Fruit fly (Drosophila melanogaster) whole organism, pupa: ENCODE results near the gene Atx-1.

Source experiments
- CG10348 ChIP-seq: fragments of 200-800 bp; sonication (Bioruptor generic); IDR thresholded peaks from 2 replicates; pipeline ENCODE4 v1.3.6; 2022; ENCODE audit warnings: missing biosample characterization, missing genetic modification characterization
- CG12605 ChIP-seq: fragments of 200-800 bp; sonication (Bioruptor generic); IDR thresholded peaks from 2 replicates; pipeline ENCODE4 v1.3.6; 2022; ENCODE audit warnings: missing biosample characterization, missing genetic modification characterization
- CG13204 ChIP-seq: fragments of 200-800 bp; sonication (Bioruptor generic); optimal IDR thresholded peaks from 2 replicates; lab custom pipeline; 2018; ENCODE audit warnings: missing biosample characterization, mild to moderate bottlenecking, missing genetic modification characterization, moderate library complexity
- CG14655 ChIP-seq: fragments of 200-800 bp; sonication (Bioruptor generic); optimal IDR thresholded peaks from 3 replicates; lab custom pipeline; 2017; ENCODE audit warnings: mild to moderate bottlenecking, missing biosample characterization, missing genetic modification reagents, missing genetic modification characterization
- CG15710 ChIP-seq: fragments of 200-800 bp; sonication (Bioruptor generic); optimal IDR thresholded peaks from 2 replicates; lab custom pipeline; 2018; ENCODE audit warnings: missing biosample characterization, mild to moderate bottlenecking, missing genetic modification characterization, moderate library complexity
- CG17806 ChIP-seq: fragments of 200-800 bp; sonication (Bioruptor generic); optimal IDR thresholded peaks from 2 replicates; lab custom pipeline; 2018; ENCODE audit warnings: missing biosample characterization, mild to moderate bottlenecking, missing genetic modification characterization, moderate library complexity
- CG32121 ChIP-seq: fragments of 200-800 bp; sonication (Bioruptor generic); IDR thresholded peaks from 2 replicates; pipeline ENCODE4 v1.3.6; 2022; ENCODE audit warnings: missing biosample characterization, missing genetic modification characterization
- CG34367 ChIP-seq: fragments of 200-800 bp; sonication (Bioruptor generic); optimal IDR thresholded peaks from 2 replicates; lab custom pipeline; 2018; ENCODE audit warnings: missing biosample characterization, mild to moderate bottlenecking, missing genetic modification characterization
- CG4496 ChIP-seq: fragments of 200-800 bp; sonication (Bioruptor generic); IDR thresholded peaks from 3 replicates; pipeline ENCODE4 v1.3.6; 2022; ENCODE audit warnings: missing biosample characterization, missing genetic modification characterization
- CG8159 ChIP-seq: fragments of 200-800 bp; sonication (Bioruptor generic); optimal IDR thresholded peaks from 3 replicates; lab custom pipeline; 2018; ENCODE audit warnings: missing biosample characterization, mild to moderate bottlenecking, missing genetic modification characterization, moderate library complexity
- CG8301 ChIP-seq: fragments of 200-800 bp; sonication (Bioruptor generic); optimal IDR thresholded peaks from 2 replicates; lab custom pipeline; 2018; ENCODE audit warnings: missing biosample characterization, mild to moderate bottlenecking, missing genetic modification characterization
- CG9948 ChIP-seq: fragments of 200-800 bp; sonication (Bioruptor generic); optimal IDR thresholded peaks from 2 replicates; lab custom pipeline; 2018; ENCODE audit warnings: missing biosample characterization, mild to moderate bottlenecking, missing genetic modification characterization, moderate library complexity
- D1 ChIP-seq: fragments of 200-800 bp; sonication (Bioruptor generic); optimal IDR thresholded peaks from 2 replicates; lab custom pipeline; 2018; ENCODE audit warnings: missing biosample characterization, mild to moderate bottlenecking, missing genetic modification characterization, moderate library complexity
- EcR ChIP-seq: fragments of 200-800 bp; sonication (Bioruptor generic); optimal IDR thresholded peaks from 3 replicates; lab custom pipeline; 2019; ENCODE audit warnings: missing biosample characterization, missing genetic modification characterization, mild to moderate bottlenecking, moderate library complexity, missing genetic modification reagents
- Ets98B ChIP-seq: fragments of 200-800 bp; sonication (Bioruptor generic); IDR thresholded peaks from 2 replicates; pipeline ENCODE4 v1.3.6; 2022; ENCODE audit warnings: missing biosample characterization, missing genetic modification characterization
- Pif1A ChIP-seq: fragments of 200-800 bp; sonication (Bioruptor generic); optimal IDR thresholded peaks from 3 replicates; lab custom pipeline; 2016; ENCODE audit warnings: missing biosample characterization, missing genetic modification characterization
- Pif1B ChIP-seq: fragments of 200-800 bp; sonication (Bioruptor generic); optimal IDR thresholded peaks from 3 replicates; lab custom pipeline; 2016; ENCODE audit warnings: missing biosample characterization, missing genetic modification characterization
- Snoo ChIP-seq: fragments of 200-800 bp; sonication (Bioruptor generic); optimal IDR thresholded peaks from 3 replicates; lab custom pipeline; 2017; ENCODE audit warnings: missing biosample characterization, mild to moderate bottlenecking, missing genetic modification characterization, inconsistent platforms
- fd96Ca ChIP-seq: fragments of 200-800 bp; sonication (Bioruptor generic); IDR thresholded peaks from 3 replicates; pipeline ENCODE4 v1.3.6; 2022; ENCODE audit warnings: missing biosample characterization, missing genetic modification characterization
- gl ChIP-seq: fragments of 200-800 bp; sonication (Bioruptor generic); optimal IDR thresholded peaks from 2 replicates; lab custom pipeline; 2018; ENCODE audit warnings: missing biosample characterization, mild to moderate bottlenecking, missing genetic modification characterization
- rn ChIP-seq: fragments of 200-800 bp; sonication (Bioruptor generic); IDR thresholded peaks from 2 replicates; pipeline ENCODE4 v1.3.6; 2022; ENCODE audit warnings: missing biosample characterization, missing genetic modification characterization

Gene Atx-1

DNA sequence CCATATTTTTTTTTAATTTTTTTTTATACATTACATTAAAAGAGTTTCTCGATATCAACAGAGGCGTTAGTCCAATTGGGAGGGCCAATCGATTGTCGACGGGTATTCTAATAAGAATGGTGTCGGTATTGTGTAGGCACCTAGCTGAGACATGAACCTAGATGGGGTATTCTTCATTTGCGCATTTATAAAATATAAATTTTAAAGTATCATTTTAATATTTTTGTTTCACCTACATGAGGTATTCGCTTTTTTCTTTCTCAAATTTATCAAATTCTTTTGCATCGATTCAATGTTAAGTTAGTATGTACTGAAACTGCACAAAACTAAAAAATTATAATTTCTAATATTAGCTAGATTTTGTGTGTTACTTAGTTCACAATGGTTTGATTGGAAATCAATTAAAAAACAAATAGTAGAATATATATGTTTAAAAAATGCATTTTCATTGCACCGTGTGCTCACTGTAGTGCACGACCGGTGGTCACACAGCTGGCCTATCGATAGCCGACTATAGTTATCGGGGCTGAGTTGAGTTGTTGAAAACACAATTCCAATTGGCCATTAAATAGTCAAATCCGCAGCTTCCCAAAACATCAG lies 20.9 kb downstream of the Atx-1 start, which contains the start of the genes CG14435 and Tmf:
Gene CG14435, minus strand, starts transcription at position 81 of the 600 bp plus-strand sequence.
Gene Tmf, plus strand, starts transcription at position 501 of the 600 bp plus-strand sequence.
- TF ChIP-seq Ets98B (peak; percentile 73), CG17806 (tag; lab: Kevin White, UChicago) (peak; percentile 68), CG13204 (no peak), fd96Ca (0 out of 3 replicates have a peak, but pooled peaks have one; percentile 50), CG4496 (peak; percentile 82), Snoo (peak; percentile 67), Pif1B (GFP tag; lab: Kevin White, UChicago) (no peak), CG9948 (tag; lab: Kevin White, UChicago) (peak; percentile 71), CG32121 (GFP tag; lab: Robert Waterston, UW) (peak; percentile 68), D1 (tag; lab: Kevin White, UChicago) (no peak), CG8301 (peak; percentile 66), CG15710 (tag; lab: Kevin White, UChicago) (peak; percentile 80), CG14655 (GFP tag; lab: Kevin White, UChicago) (peak; percentile 82), CG10348 (GFP tag; lab: Robert Waterston, UW) (peak; percentile 55; the same call in 1 of the 2 replicates), CG8159 (peak; percentile 83), Pif1A (peak; percentile 55), rn (GFP tag; lab: Robert Waterston, UW) (peak; percentile 39), gl (tag; lab: Kevin White, UChicago) (peak; percentile 40), CG34367 (peak; percentile 65), CG12605 (GFP tag; lab: Robert Waterston, UW) (no peak), EcR (no peak)

DNA sequence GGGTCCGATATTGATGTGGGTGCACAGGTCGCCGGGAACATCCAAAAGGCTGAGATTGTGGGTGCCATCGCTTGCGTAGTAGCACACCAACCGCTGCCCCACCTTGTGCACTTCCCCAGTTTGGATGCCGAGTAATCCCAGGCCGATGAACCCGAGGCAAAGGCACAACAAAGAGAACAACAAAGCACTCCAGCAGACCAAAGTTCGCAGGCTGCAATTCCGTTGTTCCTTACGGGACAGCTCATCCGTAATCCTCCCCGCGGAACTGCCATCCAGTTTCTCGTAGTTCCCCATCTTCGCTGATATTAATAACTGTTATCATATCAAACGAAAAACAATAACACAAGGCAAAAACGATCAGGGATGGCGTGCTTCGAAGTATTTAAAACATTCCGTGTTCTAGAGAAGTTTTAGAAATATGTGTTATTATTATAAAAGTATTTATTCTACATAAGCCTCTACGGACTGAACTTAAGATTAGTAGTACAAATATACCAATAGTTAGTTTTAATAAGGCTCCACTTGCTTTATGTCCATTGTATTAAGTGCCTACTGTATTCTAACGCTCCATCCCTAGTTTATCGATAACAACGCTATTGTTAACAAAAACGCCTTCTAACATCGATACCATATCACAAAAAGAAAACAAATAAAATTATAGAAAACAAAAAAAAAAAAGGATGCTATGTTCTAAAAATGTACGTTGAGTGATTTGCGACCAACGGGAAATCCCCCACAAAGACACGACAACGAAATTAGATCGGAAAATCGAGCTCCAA lies 26.4 kb downstream of the Atx-1 start, which contains the start of the genes Cht11 and CG4558:
Gene Cht11, minus strand, starts transcription at position 340 of the 779 bp plus-strand sequence.
Gene CG4558, plus strand, starts transcription at position 593 of the 779 bp plus-strand sequence.
- peak; percentile 81 for TF ChIP-seq CG15710 (tag; lab: Kevin White, UChicago)
- peak; percentile 64 for TF ChIP-seq rn (GFP tag; lab: Robert Waterston, UW)
- peak; percentile 41 for TF ChIP-seq CG13204
- TF ChIP-seq CG17806 (tag; lab: Kevin White, UChicago), result peak; percentile 72
- peak; percentile 88 for TF ChIP-seq CG4496
- peak; percentile 92 for TF ChIP-seq EcR
- peak; percentile 88 for TF ChIP-seq CG14655 (GFP tag; lab: Kevin White, UChicago)
- TF ChIP-seq CG8301, result peak; percentile 76
- TF ChIP-seq Pif1A, result peak; percentile 75
- peak; percentile 12 for TF ChIP-seq gl (tag; lab: Kevin White, UChicago)
- peak; percentile 40; the same call in 1 of the 2 replicates for TF ChIP-seq CG10348 (GFP tag; lab: Robert Waterston, UW)
- peak; percentile 86 for TF ChIP-seq CG12605 (GFP tag; lab: Robert Waterston, UW)
- TF ChIP-seq D1 (tag; lab: Kevin White, UChicago), result no peak
- peak; percentile 73; the same call in 1 of the 3 replicates for TF ChIP-seq fd96Ca
- TF ChIP-seq Snoo, result peak; percentile 73
- peak; percentile 68 for TF ChIP-seq CG34367
- peak; percentile 83 for TF ChIP-seq CG8159
- peak; percentile 66 for TF ChIP-seq Pif1B (GFP tag; lab: Kevin White, UChicago)
- TF ChIP-seq CG9948 (tag; lab: Kevin White, UChicago), result peak; percentile 72
- peak; percentile 78 for TF ChIP-seq Ets98B
- peak; percentile 81 for TF ChIP-seq CG32121 (GFP tag; lab: Robert Waterston, UW)

DNA sequence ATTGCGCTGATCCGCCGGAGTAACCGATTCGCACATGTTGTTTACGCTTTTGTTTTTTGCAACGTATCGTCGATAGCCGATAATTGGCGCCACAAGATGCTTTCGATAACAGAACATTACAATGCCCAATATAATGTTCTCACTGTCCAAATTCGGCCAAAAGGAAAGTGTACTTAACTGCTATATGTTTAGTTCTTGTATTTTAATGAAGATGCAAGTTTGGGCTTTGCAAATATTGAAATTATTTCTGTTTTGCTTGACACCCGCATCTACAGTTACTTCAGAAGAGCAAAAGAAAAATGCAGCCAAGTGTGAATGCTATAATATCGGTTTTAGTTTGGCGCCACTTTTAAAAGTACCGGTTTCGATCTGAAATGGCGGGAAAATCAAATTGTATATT lies 29.6 kb downstream of the Atx-1 start:
- TF ChIP-seq CG10348 (GFP tag; lab: Robert Waterston, UW) (peak; percentile 76), CG8159 (peak; percentile 93), Pif1B (GFP tag; lab: Kevin White, UChicago) (peak; percentile 88), gl (tag; lab: Kevin White, UChicago) (peak; percentile 81), CG9948 (tag; lab: Kevin White, UChicago) (peak; percentile 92), CG14655 (GFP tag; lab: Kevin White, UChicago) (peak; percentile 93), CG17806 (tag; lab: Kevin White, UChicago) (peak; percentile 90), rn (GFP tag; lab: Robert Waterston, UW) (peak; percentile 68), Ets98B (peak; percentile 85), Snoo (peak; percentile 91), CG15710 (tag; lab: Kevin White, UChicago) (peak; percentile 92), CG8301 (peak; percentile 90), CG32121 (GFP tag; lab: Robert Waterston, UW) (peak; percentile 87), fd96Ca (peak; percentile 91), D1 (tag; lab: Kevin White, UChicago) (peak; percentile 53), CG12605 (GFP tag; lab: Robert Waterston, UW) (peak; percentile 78), EcR (peak; percentile 47), CG13204 (peak; percentile 68), Pif1A (peak; percentile 92), CG4496 (peak; percentile 93), CG34367 (peak; percentile 91)

- TF ChIP-seq CG4496 (0 out of 3 replicates have a peak, but pooled peaks have one; percentile 46), rn (GFP tag; lab: Robert Waterston, UW) (no peak), CG14655 (GFP tag; lab: Kevin White, UChicago) (peak; percentile 6), CG17806 (tag; lab: Kevin White, UChicago) (no peak), Pif1B (GFP tag; lab: Kevin White, UChicago) (no peak), CG9948 (tag; lab: Kevin White, UChicago) (no peak), CG34367 (no peak), CG10348 (GFP tag; lab: Robert Waterston, UW) (no peak), CG12605 (GFP tag; lab: Robert Waterston, UW) (peak; percentile 29; the same call in 1 of the 2 replicates), Snoo (no peak), CG8159 (no peak), CG15710 (tag; lab: Kevin White, UChicago) (peak; percentile 37), Pif1A (no peak), CG13204 (peak; percentile 66), Ets98B (no peak; the same call in 1 of the 2 replicates), fd96Ca (no peak), CG8301 (no peak), EcR (peak; percentile 63), gl (tag; lab: Kevin White, UChicago) (peak; percentile 38), CG32121 (GFP tag; lab: Robert Waterston, UW) (no peak; the same call in 1 of the 2 replicates), D1 (tag; lab: Kevin White, UChicago) (no peak)
These were observed 30.4 kb downstream of the Atx-1 start for dm6 chrX:6853384-6853783.
